Worm (Caenorhabditis elegans) whole organism, L1 larva: ENCODE data around the gene tmed-13.
A peak's percentile ranks its signal among the peaks of the same experiment; 100 is the strongest.

ENCODE experiments used
- C16A3.4 ChIP-seq: fragments of 150-350 bp; optimal IDR thresholded peaks from 2 replicates; lab custom pipeline; 2014; ENCODE audit warnings: missing biosample characterization, missing genetic modification characterization
- F16B12.6 ChIP-seq: fragments of 150-350 bp; optimal IDR thresholded peaks from 2 replicates; lab custom pipeline; 2014; ENCODE audit warnings: missing biosample characterization, missing genetic modification characterization
- aha-1 ChIP-seq: fragments of 150-350 bp; optimal IDR thresholded peaks from 2 replicates; lab custom pipeline; 2014; ENCODE audit warnings: missing biosample characterization, missing genetic modification characterization
- aly-2 ChIP-seq: fragments of 150-350 bp; optimal IDR thresholded peaks from 2 replicates; lab custom pipeline; 2014; ENCODE audit warnings: missing biosample characterization, missing genetic modification characterization
- blmp-1 ChIP-seq: fragments of 150-350 bp; optimal IDR thresholded peaks from 2 replicates; lab custom pipeline; 2014; ENCODE audit warnings: missing biosample characterization, missing genetic modification characterization
- ceh-63 ChIP-seq: fragments of 200-800 bp; sonication (Bioruptor generic); optimal IDR thresholded peaks from 2 replicates; lab custom pipeline; 2018; ENCODE audit warnings: mild to moderate bottlenecking, missing genetic modification characterization, missing compliant biosample characterization
- ceh-82 ChIP-seq, 3 experiments: fragments of 150-350 bp in 1 of 3; sonication (generic microtip) in 2 of 3; optimal IDR thresholded peaks; 2 replicates each; lab custom pipeline; 2014 to 2017; ENCODE audit warnings: missing biosample characterization in 3 of 3, missing genetic modification characterization in 3 of 3
- ceh-90 ChIP-seq: sonication (generic microtip); optimal IDR thresholded peaks from 2 replicates; lab custom pipeline; 2016; ENCODE audit warnings: missing genetic modification characterization, missing compliant biosample characterization
- dpl-1 ChIP-seq, 3 experiments: fragments of 150-350 bp in 2 of 3; sonication (generic microtip) in 1 of 3; optimal IDR thresholded peaks; 2 replicates each; lab custom pipeline; 2014 to 2017; ENCODE audit warnings: missing biosample characterization in 3 of 3, missing genetic modification characterization in 3 of 3, missing genetic modification reagents in 3 of 3
- dsc-1 ChIP-seq: sonication (generic microtip); optimal IDR thresholded peaks from 2 replicates; lab custom pipeline; 2016; ENCODE audit warnings: mild to moderate bottlenecking, missing genetic modification characterization, missing compliant biosample characterization
- efl-1 ChIP-seq, 4 experiments: fragments of 150-350 bp; optimal IDR thresholded peaks in 3 of 4; peaks in 1 of 4; 1 replicate in 1 of 4; 2 replicates in 3 of 4; lab custom pipeline; 2014; ENCODE audit warnings: missing biosample characterization in 2 of 4, missing genetic modification characterization in 2 of 4, missing genetic modification reagents in 2 of 4
- egl-13 ChIP-seq: sonication (generic microtip); optimal IDR thresholded peaks from 2 replicates; lab custom pipeline; 2016; ENCODE audit warnings: missing genotype, missing genetic modification reagents, missing genetic modification characterization, missing compliant biosample characterization
- fkh-10 ChIP-seq: sonication (generic microtip); optimal IDR thresholded peaks from 2 replicates; lab custom pipeline; 2017; ENCODE audit warnings: missing biosample characterization, missing genetic modification reagents, missing genetic modification characterization
- fkh-8 ChIP-seq: sonication (generic microtip); optimal IDR thresholded peaks from 2 replicates; lab custom pipeline; 2016; ENCODE audit warnings: mild to moderate bottlenecking, missing genetic modification characterization, missing compliant biosample characterization
- fos-1 ChIP-seq: fragments of 150-350 bp; optimal IDR thresholded peaks from 2 replicates; lab custom pipeline; 2014; ENCODE audit warnings: missing biosample characterization, missing genetic modification characterization
- hlh-17 ChIP-seq: fragments of 200-800 bp; sonication (Bioruptor generic); optimal IDR thresholded peaks from 2 replicates; lab custom pipeline; 2018; ENCODE audit warnings: missing genetic modification characterization, mild to moderate bottlenecking, missing compliant biosample characterization, moderate library complexity, borderline replicate concordance
- irx-1 ChIP-seq: sonication (generic microtip); optimal IDR thresholded peaks from 2 replicates; lab custom pipeline; 2016; ENCODE audit warnings: missing genetic modification characterization, missing compliant biosample characterization
- jun-1 ChIP-seq: fragments of 150-350 bp; optimal IDR thresholded peaks from 2 replicates; lab custom pipeline; 2014; ENCODE audit warnings: missing biosample characterization, missing genetic modification reagents, missing genetic modification characterization
- lin-13 ChIP-seq: fragments of 150-350 bp; optimal IDR thresholded peaks from 2 replicates; lab custom pipeline; 2014; ENCODE audit warnings: missing biosample characterization, missing genetic modification reagents, missing genetic modification characterization
- lin-14 ChIP-seq: fragments of 200-800 bp; sonication (Bioruptor generic); optimal IDR thresholded peaks from 2 replicates; lab custom pipeline; 2018; ENCODE audit warnings: mild to moderate bottlenecking, missing genetic modification characterization, moderate library complexity, missing compliant biosample characterization
- lin-15B ChIP-seq: fragments of 150-350 bp; sonication (generic microtip); optimal IDR thresholded peaks from 3 replicates; lab custom pipeline; 2014; ENCODE audit warnings: missing biosample characterization, missing genetic modification characterization
- lin-35 ChIP-seq, 2 experiments: fragments of 150-350 bp; optimal IDR thresholded peaks; 2 replicates each; lab custom pipeline; 2014; ENCODE audit warnings: missing biosample characterization in 2 of 2, missing genetic modification characterization in 2 of 2, missing genetic modification reagents in 2 of 2
- lin-39 ChIP-seq: fragments of 150-350 bp; optimal IDR thresholded peaks from 2 replicates; lab custom pipeline; 2014; ENCODE audit warnings: missing biosample characterization, missing genetic modification reagents, missing genetic modification characterization
- lir-3 ChIP-seq: sonication (generic microtip); optimal IDR thresholded peaks from 2 replicates; lab custom pipeline; 2016; ENCODE audit warnings: mild to moderate bottlenecking, missing genetic modification characterization, moderate library complexity, missing compliant biosample characterization; ENCODE audit not compliant: poor library complexity
- lsy-2 ChIP-seq, 2 experiments: fragments of 150-350 bp; optimal IDR thresholded peaks; 2 replicates each; lab custom pipeline; 2014; ENCODE audit warnings: missing biosample characterization in 2 of 2, missing genetic modification characterization in 2 of 2
- mep-1 ChIP-seq: fragments of 150-350 bp; optimal IDR thresholded peaks from 2 replicates; lab custom pipeline; 2014; ENCODE audit warnings: missing biosample characterization, missing genetic modification characterization
- nhr-20 ChIP-seq: sonication (generic microtip); optimal IDR thresholded peaks from 2 replicates; lab custom pipeline; 2016; ENCODE audit warnings: mild to moderate bottlenecking, missing genetic modification characterization, missing compliant biosample characterization
- nhr-47 ChIP-seq: sonication (generic microtip); optimal IDR thresholded peaks from 2 replicates; lab custom pipeline; 2016; ENCODE audit warnings: mild to moderate bottlenecking, missing genetic modification characterization, moderate library complexity, missing compliant biosample characterization
- nhr-71 ChIP-seq: sonication (generic microtip); optimal IDR thresholded peaks from 2 replicates; lab custom pipeline; 2016; ENCODE audit warnings: mild to moderate bottlenecking, missing genetic modification characterization, moderate library complexity, missing compliant biosample characterization
- nhr-85 ChIP-seq: sonication (generic microtip); peaks from one replicate; lab custom pipeline; 2016; ENCODE audit warnings: missing genetic modification characterization, inconsistent platforms, missing compliant biosample characterization
- nhr-90 ChIP-seq: sonication (generic microtip); optimal IDR thresholded peaks from 2 replicates; lab custom pipeline; 2016; ENCODE audit warnings: mild to moderate bottlenecking, missing genetic modification characterization, missing compliant biosample characterization; ENCODE audit not compliant: poor library complexity
- pag-3 ChIP-seq: sonication (generic microtip); optimal IDR thresholded peaks from 2 replicates; lab custom pipeline; 2017; ENCODE audit warnings: missing genetic modification characterization, mild to moderate bottlenecking, missing compliant biosample characterization, antibody characterized with exemption, borderline replicate concordance; ENCODE audit not compliant: insufficient read depth
- rnt-1 ChIP-seq: sonication (generic microtip); optimal IDR thresholded peaks from 2 replicates; lab custom pipeline; 2016; ENCODE audit warnings: mild to moderate bottlenecking, missing genetic modification characterization, moderate library complexity, missing compliant biosample characterization
- skn-1 ChIP-seq: fragments of 150-350 bp; optimal IDR thresholded peaks from 2 replicates; lab custom pipeline; 2014; ENCODE audit warnings: missing biosample characterization, missing genetic modification characterization
- snpc-4 ChIP-seq: fragments of 150-350 bp; optimal IDR thresholded peaks from 2 replicates; lab custom pipeline; 2014; ENCODE audit warnings: missing biosample characterization, missing genetic modification characterization
- snu-23 ChIP-seq: sonication (generic microtip); optimal IDR thresholded peaks from 2 replicates; lab custom pipeline; 2016; ENCODE audit warnings: missing genetic modification characterization, missing compliant biosample characterization
- sox-4 ChIP-seq: sonication (generic microtip); optimal IDR thresholded peaks from 2 replicates; lab custom pipeline; 2016; ENCODE audit warnings: missing genetic modification characterization, missing compliant biosample characterization
- swsn-7 ChIP-seq: sonication (generic microtip); optimal IDR thresholded peaks from 2 replicates; lab custom pipeline; 2016; ENCODE audit warnings: missing genetic modification characterization, missing compliant biosample characterization
- tbx-2 ChIP-seq: sonication (generic microtip); optimal IDR thresholded peaks from 2 replicates; lab custom pipeline; 2016; ENCODE audit warnings: missing genetic modification characterization, missing compliant biosample characterization
- unc-30 ChIP-seq: sonication (generic microtip); optimal IDR thresholded peaks from 2 replicates; lab custom pipeline; 2017; ENCODE audit warnings: missing biosample characterization, missing genetic modification characterization
- unc-62 ChIP-seq: fragments of 150-350 bp; optimal IDR thresholded peaks from 2 replicates; lab custom pipeline; 2014; ENCODE audit warnings: missing biosample characterization, missing genetic modification reagents, missing genetic modification characterization
- xbp-1 ChIP-seq: sonication (generic microtip); optimal IDR thresholded peaks from 2 replicates; lab custom pipeline; 2016; ENCODE audit warnings: missing genetic modification characterization, missing compliant biosample characterization
- zip-4 ChIP-seq: fragments of 200-800 bp; sonication (Bioruptor generic); optimal IDR thresholded peaks from 2 replicates; lab custom pipeline; 2018; ENCODE audit warnings: mild to moderate bottlenecking, missing genetic modification characterization, moderate library complexity, missing compliant biosample characterization

tmed-13 gene

ce11 chrIV:6474751-6475150 lies 3.6 kb upstream of the tmed-13 start:
- TF ChIP-seq lsy-2 (tag; optimal IDR thresholded peaks at IDR 0.05; lab: Kevin White, UChicago) (peak; percentile 54 to 76), nhr-20 (tag; lab: Kevin White, UChicago) (peak; percentile 43), lin-15B (tag; lab: Kevin White, UChicago) (peak; percentile 45), unc-30 (tag; lab: Kevin White, UChicago) (no peak), ceh-82 (tag; optimal IDR thresholded peaks at IDR 0.05; lab: Kevin White, UChicago) (peak in 2 of 3 experiments; percentile 31 to 43), lin-14 (peak; percentile 88), fkh-8 (tag; lab: Kevin White, UChicago) (peak; percentile 3), irx-1 (tag; lab: Kevin White, UChicago) (peak; percentile 47), dsc-1 (tag; lab: Kevin White, UChicago) (peak; percentile 24), hlh-17 (GFP tag; lab: Kevin White, UChicago) (no peak), tbx-2 (tag; lab: Kevin White, UChicago) (peak; percentile 31), pag-3 (no peak), snpc-4 (tag; lab: Kevin White, UChicago) (peak; percentile 30), zip-4 (GFP tag; lab: Kevin White, UChicago) (no peak), fkh-10 (GFP tag; lab: Kevin White, UChicago) (peak; percentile 33), rnt-1 (tag; lab: Kevin White, UChicago) (peak; percentile 35), unc-62 (GFP tag; lab: Kevin White, UChicago) (no peak), dpl-1 (GFP tag; optimal IDR thresholded peaks at IDR 0.05; lab: Kevin White, UChicago) (peak; percentile 22 to 50 (median 27)), swsn-7 (tag; lab: Kevin White, UChicago) (peak; percentile 49), fos-1 (peak; percentile 42), efl-1 (optimal IDR thresholded peaks at IDR 0.05; lab: Kevin White, UChicago) (peak; percentile 59 to 63), efl-1 (GFP tag; optimal IDR thresholded peaks at IDR 0.05 in 1 of 2; lab: Kevin White, UChicago) (peak; percentile 52 to 53), nhr-71 (peak; percentile 63), nhr-85 (tag; lab: Kevin White, UChicago) (peak; percentile 81), snu-23 (GFP tag; lab: Kevin White, UChicago) (peak; percentile 71), F16B12.6 (tag; lab: Kevin White, UChicago) (peak; percentile 6), nhr-90 (tag; lab: Kevin White, UChicago) (peak; percentile 25), ceh-90 (tag; lab: Kevin White, UChicago) (no peak), xbp-1 (tag; lab: Kevin White, UChicago) (peak; percentile 2), sox-4 (tag; lab: Kevin White, UChicago) (no peak), lin-13 (GFP tag; lab: Kevin White, UChicago) (peak; percentile 6), aha-1 (no peak), C16A3.4 (peak; percentile 4), aly-2 (tag; lab: Kevin White, UChicago) (no peak), nhr-47 (tag; lab: Kevin White, UChicago) (peak; percentile 56), mep-1 (peak; percentile 85), egl-13 (tag; lab: Kevin White, UChicago) (no peak), blmp-1 (peak; percentile 75), lin-39 (tag; lab: Kevin White, UChicago) (peak; percentile 28), ceh-63 (GFP tag; lab: Kevin White, UChicago) (no peak), skn-1 (tag; lab: Kevin White, UChicago) (peak; percentile 22), lin-35 (GFP tag; optimal IDR thresholded peaks at IDR 0.05; lab: Kevin White, UChicago) (peak; percentile 21 to 52), lir-3 (tag; lab: Kevin White, UChicago) (peak; percentile 32), jun-1 (tag; lab: Kevin White, UChicago) (peak; percentile 31)
